Fruit fly (Drosophila melanogaster) whole organism, embryonic: ENCODE measurements around the gene ninaG.

Experiments used
- Atf-2 ChIP-seq: fragments of 200-800 bp; sonication (Bioruptor generic); optimal IDR thresholded peaks from 2 replicates; lab custom pipeline; 2016; ENCODE audit warnings: missing biosample characterization, missing genetic modification characterization
- BtbVII ChIP-seq: fragments of 200-800 bp; sonication (Bioruptor generic); optimal IDR thresholded peaks from 3 replicates; lab custom pipeline; 2017; ENCODE audit warnings: missing biosample characterization, mild to moderate bottlenecking, missing genetic modification characterization
- CG10431 ChIP-seq: fragments of 200-800 bp; sonication (Bioruptor generic); optimal IDR thresholded peaks from 3 replicates; lab custom pipeline; 2018; ENCODE audit warnings: missing biosample characterization, mild to moderate bottlenecking, missing genetic modification characterization
- CG11247 ChIP-seq: fragments of 200-800 bp; sonication (Bioruptor generic); IDR thresholded peaks from 2 replicates; pipeline ENCODE4 v1.3.6; 2022; ENCODE audit warnings: missing biosample characterization, missing genetic modification characterization
- CG12236 ChIP-seq: fragments of 200-800 bp; sonication (Bioruptor generic); optimal IDR thresholded peaks from 2 replicates; lab custom pipeline; 2016; ENCODE audit warnings: missing biosample characterization, missing genetic modification characterization
- CG12299 ChIP-seq: fragments of 200-800 bp; sonication (Bioruptor generic); optimal IDR thresholded peaks from 2 replicates; lab custom pipeline; 2018; ENCODE audit warnings: missing biosample characterization, mild to moderate bottlenecking, missing genetic modification characterization
- CG1233 ChIP-seq: fragments of 200-800 bp; sonication (Bioruptor generic); optimal IDR thresholded peaks from 4 replicates; lab custom pipeline; 2018; ENCODE audit warnings: missing biosample characterization, mild to moderate bottlenecking, missing genetic modification characterization
- CG1602 ChIP-seq: fragments of 200-800 bp; sonication (Bioruptor generic); optimal IDR thresholded peaks from 3 replicates; lab custom pipeline; 2016; ENCODE audit warnings: missing biosample characterization, missing genetic modification characterization
- CG17612 ChIP-seq: fragments of 200-800 bp; sonication (Bioruptor generic); IDR thresholded peaks from 2 replicates; pipeline ENCODE4 v1.3.6; 2022; ENCODE audit warnings: missing biosample characterization, missing genetic modification characterization
- CG17912 ChIP-seq: fragments of 200-800 bp; sonication (Bioruptor generic); optimal IDR thresholded peaks from 2 replicates; lab custom pipeline; 2018; ENCODE audit warnings: missing biosample characterization, mild to moderate bottlenecking, missing genetic modification characterization
- CG2875 ChIP-seq: fragments of 200-800 bp; sonication (Bioruptor generic); optimal IDR thresholded peaks from 2 replicates; lab custom pipeline; 2017; ENCODE audit warnings: missing biosample characterization, mild to moderate bottlenecking, missing genetic modification characterization, missing genetic modification reagents
- CG34422 ChIP-seq: fragments of 200-800 bp; sonication (Bioruptor generic); IDR thresholded peaks from 3 replicates; pipeline ENCODE4 v1.3.6; 2022; ENCODE audit warnings: missing biosample characterization, missing genetic modification characterization
- CG3838 ChIP-seq: fragments of 200-800 bp; sonication (Bioruptor generic); optimal IDR thresholded peaks from 3 replicates; lab custom pipeline; 2016; ENCODE audit warnings: missing biosample characterization, missing genetic modification characterization
- CG4282 ChIP-seq: fragments of 200-800 bp; sonication (Bioruptor generic); optimal IDR thresholded peaks from 2 replicates; lab custom pipeline; 2016; ENCODE audit warnings: missing biosample characterization, missing genetic modification characterization
- CG5245 ChIP-seq: fragments of 200-800 bp; sonication (Bioruptor generic); optimal IDR thresholded peaks from 3 replicates; lab custom pipeline; 2016; ENCODE audit warnings: missing biosample characterization, missing genetic modification characterization
- CG6765 ChIP-seq: fragments of 200-800 bp; sonication (Bioruptor generic); optimal IDR thresholded peaks from 3 replicates; lab custom pipeline; 2017; ENCODE audit warnings: missing biosample characterization, mild to moderate bottlenecking, missing genetic modification characterization
- CG6813 ChIP-seq: fragments of 200-800 bp; sonication (Bioruptor generic); optimal IDR thresholded peaks from 2 replicates; lab custom pipeline; 2017; ENCODE audit warnings: missing biosample characterization, missing genetic modification characterization, mild to moderate bottlenecking, moderate library complexity, missing genetic modification reagents
- CG8281 ChIP-seq: fragments of 200-800 bp; sonication (Bioruptor generic); optimal IDR thresholded peaks from 2 replicates; lab custom pipeline; 2018; ENCODE audit warnings: missing biosample characterization, mild to moderate bottlenecking, missing genetic modification characterization, moderate library complexity
- CG9727 ChIP-seq: fragments of 200-800 bp; sonication (Bioruptor generic); optimal IDR thresholded peaks from 3 replicates; lab custom pipeline; 2017; ENCODE audit warnings: missing biosample characterization, mild to moderate bottlenecking, missing genetic modification characterization
- Dref ChIP-seq: fragments of 200-800 bp; sonication (Bioruptor generic); IDR thresholded peaks from 2 replicates; pipeline ENCODE4 v1.3.6; 2022; ENCODE audit warnings: missing biosample characterization, missing genetic modification characterization
- HLH54F ChIP-seq: fragments of 200-800 bp; sonication (Bioruptor generic); optimal IDR thresholded peaks from 3 replicates; lab custom pipeline; 2016; ENCODE audit warnings: missing biosample characterization, missing genetic modification characterization
- HmgD ChIP-seq: fragments of 200-800 bp; sonication (Bioruptor generic); optimal IDR thresholded peaks from 3 replicates; lab custom pipeline; 2016; ENCODE audit warnings: missing biosample characterization, missing genetic modification characterization
- Hmx ChIP-seq: fragments of 200-800 bp; sonication (Bioruptor generic); optimal IDR thresholded peaks from 2 replicates; lab custom pipeline; 2016; ENCODE audit warnings: missing biosample characterization, missing genetic modification characterization
- MESR4 ChIP-seq: fragments of 200-800 bp; sonication (Bioruptor generic); optimal IDR thresholded peaks from 2 replicates; lab custom pipeline; 2018; ENCODE audit warnings: missing biosample characterization, mild to moderate bottlenecking, missing genetic modification characterization, moderate library complexity
- Neu2 ChIP-seq: fragments of 200-800 bp; sonication (Bioruptor generic); optimal IDR thresholded peaks from 3 replicates; lab custom pipeline; 2016; ENCODE audit warnings: missing biosample characterization, missing genetic modification characterization, borderline replicate concordance
- Oli ChIP-seq: fragments of 200-800 bp; sonication (Bioruptor generic); optimal IDR thresholded peaks from 2 replicates; lab custom pipeline; 2018; ENCODE audit warnings: missing biosample characterization, mild to moderate bottlenecking, missing genetic modification characterization, moderate library complexity
- Rfx ChIP-seq: fragments of 200-800 bp; sonication (Bioruptor generic); IDR thresholded peaks from 2 replicates; pipeline ENCODE4 v1.3.6; 2022; ENCODE audit warnings: missing biosample characterization, missing genetic modification characterization
- Scr ChIP-seq: fragments of 200-800 bp; sonication (Bioruptor generic); IDR thresholded peaks from 2 replicates; pipeline ENCODE4 v1.3.6; 2022; ENCODE audit warnings: missing biosample characterization, missing genetic modification characterization; ENCODE audit not compliant: partially characterized antibody
- Sox102F ChIP-seq: fragments of 200-800 bp; sonication (Bioruptor generic); optimal IDR thresholded peaks from 2 replicates; lab custom pipeline; 2018; ENCODE audit warnings: missing biosample characterization, mild to moderate bottlenecking, missing genetic modification characterization, moderate library complexity
- Ssrp ChIP-seq: fragments of 200-800 bp; sonication (Bioruptor generic); optimal IDR thresholded peaks from 2 replicates; lab custom pipeline; 2018; ENCODE audit warnings: missing biosample characterization, mild to moderate bottlenecking, missing genetic modification characterization, moderate library complexity
- Taf1 ChIP-seq: fragments of 200-800 bp; sonication (Bioruptor generic); IDR thresholded peaks from 2 replicates; pipeline ENCODE4 v1.3.6; 2022; ENCODE audit warnings: missing biosample characterization, missing genetic modification characterization
- az2 ChIP-seq: fragments of 200-800 bp; sonication (Bioruptor generic); optimal IDR thresholded peaks from 3 replicates; lab custom pipeline; 2016; ENCODE audit warnings: missing biosample characterization, missing genetic modification characterization
- btn ChIP-seq: fragments of 200-800 bp; sonication (Bioruptor generic); optimal IDR thresholded peaks from 2 replicates; lab custom pipeline; 2016; ENCODE audit warnings: missing biosample characterization, missing genetic modification characterization
- cad ChIP-seq: fragments of >200 bp; optimal IDR thresholded peaks from 2 replicates; lab custom pipeline; 2017; ENCODE audit warnings: missing biosample characterization, missing genetic modification characterization
- chinmo ChIP-seq: fragments of 200-800 bp; sonication (Bioruptor generic); IDR thresholded peaks from 4 replicates; pipeline ENCODE4 v1.3.6; 2022; ENCODE audit warnings: missing biosample characterization, missing genetic modification characterization; ENCODE audit not compliant: partially characterized antibody
- gcm ChIP-seq: fragments of 200-800 bp; sonication (Bioruptor generic); optimal IDR thresholded peaks from 2 replicates; lab custom pipeline; 2019; ENCODE audit warnings: missing biosample characterization, mild to moderate bottlenecking, missing genetic modification characterization, moderate library complexity
- lbe ChIP-seq: fragments of 200-800 bp; sonication (Bioruptor generic); optimal IDR thresholded peaks from 2 replicates; lab custom pipeline; 2016; ENCODE audit warnings: missing biosample characterization, mild to moderate bottlenecking, missing genetic modification characterization
- lilli ChIP-seq: fragments of 200-800 bp; sonication (Bioruptor generic); optimal IDR thresholded peaks from 3 replicates; lab custom pipeline; 2016; ENCODE audit warnings: missing biosample characterization, missing genetic modification characterization
- mld ChIP-seq: fragments of 200-800 bp; sonication (Bioruptor generic); IDR thresholded peaks from 3 replicates; pipeline ENCODE4 v1.3.6; 2022; ENCODE audit warnings: missing biosample characterization, missing genetic modification characterization; ENCODE audit not compliant: partially characterized antibody
- nerfin-1 ChIP-seq: fragments of 200-800 bp; sonication (Bioruptor generic); optimal IDR thresholded peaks from 3 replicates; lab custom pipeline; 2019; ENCODE audit warnings: missing biosample characterization, mild to moderate bottlenecking, missing genetic modification characterization, moderate library complexity
- pita ChIP-seq: fragments of 200-800 bp; sonication (Bioruptor generic); optimal IDR thresholded peaks from 2 replicates; lab custom pipeline; 2017; ENCODE audit warnings: missing biosample characterization, mild to moderate bottlenecking, missing genetic modification characterization
- repo ChIP-seq: fragments of 200-800 bp; sonication (Bioruptor generic); optimal IDR thresholded peaks from 2 replicates; lab custom pipeline; 2016; ENCODE audit warnings: missing biosample characterization, missing genetic modification characterization
- sc ChIP-seq, 3 experiments: fragments of >200 bp in 2 of 3; fragments of 200-800 bp in 1 of 3; sonication (Bioruptor generic) in 1 of 3; optimal IDR thresholded peaks; 2 replicates in 2 of 3; 3 replicates in 1 of 3; lab custom pipeline; 2017; ENCODE audit warnings: mild to moderate bottlenecking in 1 of 3, missing biosample characterization in 1 of 3, missing genetic modification characterization in 1 of 3, missing genetic modification reagents in 1 of 3
- sima ChIP-seq: fragments of 200-800 bp; sonication (Bioruptor generic); optimal IDR thresholded peaks from 2 replicates; lab custom pipeline; 2016; ENCODE audit warnings: missing biosample characterization, missing genetic modification characterization
- trem ChIP-seq: fragments of 200-800 bp; optimal IDR thresholded peaks from 3 replicates; lab custom pipeline; 2019; ENCODE audit warnings: missing biosample characterization, mild to moderate bottlenecking, missing genetic modification characterization, moderate library complexity
- tup ChIP-seq: fragments of 200-800 bp; sonication (Bioruptor generic); optimal IDR thresholded peaks from 2 replicates; lab custom pipeline; 2016; ENCODE audit warnings: missing biosample characterization, mild to moderate bottlenecking, missing genetic modification characterization, moderate library complexity
- vfl ChIP-seq: fragments of 200-800 bp; sonication (Bioruptor generic); optimal IDR thresholded peaks from 2 replicates; lab custom pipeline; 2016; ENCODE audit warnings: missing biosample characterization, missing genetic modification characterization
- vnd ChIP-seq: fragments of 200-800 bp; sonication (Bioruptor generic); IDR thresholded peaks from 3 replicates; pipeline ENCODE4 v1.3.6; 2022; ENCODE audit warnings: missing biosample characterization, missing genetic modification characterization; ENCODE audit not compliant: partially characterized antibody
- yki ChIP-seq: fragments of >200 bp; optimal IDR thresholded peaks from 3 replicates; lab custom pipeline; 2018

Gene ninaG

DNA sequence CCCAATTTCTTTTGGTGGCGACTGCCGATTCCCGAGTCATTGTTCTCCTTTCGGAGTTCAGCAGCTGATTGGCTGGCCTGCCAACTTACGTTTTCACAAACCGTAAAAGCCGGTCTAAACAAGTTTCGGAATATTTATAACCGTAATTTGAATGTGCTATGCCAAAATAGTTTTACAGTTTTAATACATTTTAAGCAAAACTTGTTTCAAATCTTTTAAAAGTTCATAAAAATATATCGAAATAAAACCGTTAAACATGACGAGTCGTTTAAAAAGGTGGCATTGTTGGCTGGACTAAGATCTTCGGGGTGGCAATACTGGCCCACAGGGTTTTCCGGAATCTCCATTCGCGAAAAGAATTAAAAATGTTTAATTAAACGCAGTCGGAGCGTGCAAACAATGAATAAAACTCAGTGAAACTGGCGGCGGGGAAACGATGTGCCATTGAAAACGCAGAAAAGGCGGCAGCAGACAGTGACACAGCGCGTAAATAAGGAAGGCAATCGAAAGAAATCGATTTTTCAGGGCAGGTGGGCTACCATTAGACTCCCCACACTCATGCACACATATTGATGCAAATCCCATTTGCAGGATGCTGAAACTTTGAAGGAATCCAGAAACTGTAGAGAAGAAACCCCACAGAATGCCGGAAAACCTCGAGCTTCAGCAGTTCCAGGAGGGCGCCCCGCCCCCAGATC is 14.2 kb upstream of the ninaG start, which contains the start of the genes Exd2 and CG5281 (continued):
- no peak for TF ChIP-seq CG8281 (tag; lab: Kevin White, UChicago)
- no peak for TF ChIP-seq pita (GFP tag; lab: Kevin White, UChicago)
- TF ChIP-seq nerfin-1 (tag; lab: Kevin White, UChicago): peak; percentile 48
- TF ChIP-seq CG4282: no peak
- no peak for TF ChIP-seq yki
- TF ChIP-seq CG10431 (GFP tag; lab: Kevin White, UChicago): peak; percentile 12
- peak; percentile 12 for TF ChIP-seq CG6765 (GFP tag; lab: Kevin White, UChicago)
- TF ChIP-seq CG12236 (GFP tag; lab: Kevin White, UChicago): peak; percentile 43
- TF ChIP-seq HmgD (GFP tag; lab: Kevin White, UChicago): no peak
- TF ChIP-seq Hmx (GFP tag; lab: Kevin White, UChicago): no peak
- 0 out of 3 replicates have a peak, but pooled peaks have one; percentile 14 for TF ChIP-seq mld (GFP tag; lab: Robert Waterston, UW)
- no peak for TF ChIP-seq CG2875
- TF ChIP-seq sima (GFP tag; lab: Kevin White, UChicago): no peak
- peak; percentile 49 for TF ChIP-seq CG9727 (GFP tag; lab: Kevin White, UChicago)
- peak; percentile 12 for TF ChIP-seq btn
- peak; percentile 55; the same call in 1 of the 3 replicates for TF ChIP-seq CG34422 (GFP tag; lab: Robert Waterston, UW)
- no peak for TF ChIP-seq CG17612 (GFP tag; lab: Robert Waterston, UW)
- TF ChIP-seq tup (GFP tag; lab: Kevin White, UChicago): no peak
- TF ChIP-seq chinmo (GFP tag; lab: Robert Waterston, UW): no peak
- TF ChIP-seq CG12299 (tag; lab: Kevin White, UChicago): peak; percentile 39
- no peak for TF ChIP-seq lbe (GFP tag; lab: Kevin White, UChicago)
- TF ChIP-seq Sox102F (GFP tag; lab: Kevin White, UChicago): peak; percentile 70
- TF ChIP-seq sc (optimal IDR thresholded peaks at IDR 0.05; lab: Kevin White, UChicago): no peak
- no peak for TF ChIP-seq sc (GFP tag; optimal IDR thresholded peaks at IDR 0.05; lab: Kevin White, UChicago)
- peak; percentile 41 for TF ChIP-seq vfl (GFP tag; lab: Kevin White, UChicago)
- peak; percentile 9 for TF ChIP-seq CG1233 (GFP tag; lab: Kevin White, UChicago)
- TF ChIP-seq cad (GFP tag; lab: Kevin White, UChicago): no peak
- peak; percentile 43; the same call in 1 of the 2 replicates for TF ChIP-seq Rfx
- no peak for TF ChIP-seq BtbVII (GFP tag; lab: Kevin White, UChicago)
- peak; percentile 26 for TF ChIP-seq az2
- TF ChIP-seq Atf-2 (GFP tag; lab: Kevin White, UChicago): peak; percentile 48
- TF ChIP-seq CG11247 (GFP tag; lab: Robert Waterston, UW): no peak
- TF ChIP-seq gcm (GFP tag; lab: Kevin White, UChicago): peak; percentile 46
- peak; percentile 55 for TF ChIP-seq HLH54F (GFP tag; lab: Kevin White, UChicago)
- TF ChIP-seq Ssrp (tag; lab: Kevin White, UChicago): peak; percentile 32
- peak; percentile 42 for TF ChIP-seq CG1602
- no peak for TF ChIP-seq vnd (GFP tag; lab: Robert Waterston, UW)
- TF ChIP-seq Taf1: no peak
- peak; percentile 77 for TF ChIP-seq lilli (GFP tag; lab: Kevin White, UChicago)
- peak; percentile 35 for TF ChIP-seq repo (GFP tag; lab: Kevin White, UChicago)
- peak; percentile 61 for TF ChIP-seq CG17912 (GFP tag; lab: Kevin White, UChicago)
- TF ChIP-seq trem (tag; lab: Kevin White, UChicago): peak; percentile 99
- TF ChIP-seq CG6813 (GFP tag; lab: Kevin White, UChicago): no peak
- TF ChIP-seq Dref (GFP tag; lab: Robert Waterston, UW): peak; percentile 40; the same call in 1 of the 2 replicates
- peak; percentile 48 for TF ChIP-seq Oli
- peak; percentile 43 for TF ChIP-seq MESR4 (GFP tag; lab: Kevin White, UChicago)
- peak; percentile 48; the same call in 1 of the 2 replicates for TF ChIP-seq Scr (GFP tag; lab: Robert Waterston, UW)
- TF ChIP-seq CG3838: peak; percentile 5
- peak; percentile 14 for TF ChIP-seq CG5245 (GFP tag; lab: Kevin White, UChicago)
- TF ChIP-seq Neu2: no peak
